Fruit fly (Drosophila melanogaster): Measurements from ENCODE around the gene CG7025.

The CG7025 gene

dm6 chr2L:7690449-7690848 is 2.0 kb downstream of the CG7025 start:
- TF ChIP-seq noc (tag; optimal IDR thresholded peaks at IDR 0.05), result no peak

dm6 chr2L:7685290-7685689 is 7.2 kb downstream of the CG7025 start:
- peak; percentile 51 for TF ChIP-seq noc (tag; optimal IDR thresholded peaks at IDR 0.05)

dm6 chr2L:7680298-7680697 is 12.2 kb downstream of the CG7025 start:
- no peak for TF ChIP-seq noc (tag; optimal IDR thresholded peaks at IDR 0.05)

dm6 chr2L:7678095-7678784 is 14.2 kb downstream of the CG7025 start:
- peak; percentile 33 for TF ChIP-seq noc (tag; optimal IDR thresholded peaks at IDR 0.05)

- TF ChIP-seq noc (tag; optimal IDR thresholded peaks at IDR 0.05), result no peak
Observed at dm6 chr2L:7676982-7677381, 15.5 kb downstream of the CG7025 start.

- TF ChIP-seq noc (tag; optimal IDR thresholded peaks at IDR 0.05), result no peak
Observed at dm6 chr2L:7675754-7676178, 16.7 kb downstream of the CG7025 start.

- no peak for TF ChIP-seq noc (tag; optimal IDR thresholded peaks at IDR 0.05)
Observed at dm6 chr2L:7675028-7675749, 17.3 kb downstream of the CG7025 start, which contains the start of gene Slob. TSS of gene Slob (minus strand) at chr2L:7675078.

- no peak for TF ChIP-seq noc (tag; optimal IDR thresholded peaks at IDR 0.05)
Observed at dm6 chr2L:7665747-7666146, 26.7 kb downstream of the CG7025 start, which contains the start of gene Myo28B1. TSS of gene Myo28B1 (plus strand) at chr2L:7666047.

dm6 chr2L:7660087-7660486 is 32.4 kb downstream of the CG7025 start:
- no peak for TF ChIP-seq noc (tag; optimal IDR thresholded peaks at IDR 0.05)

- TF ChIP-seq noc (tag; optimal IDR thresholded peaks at IDR 0.05), result no peak
Observed at dm6 chr2L:7659561-7659960, 32.9 kb downstream of the CG7025 start.

dm6 chr2L:7641606-7642190 is 50.8 kb downstream of the CG7025 start:
- TF ChIP-seq noc (tag; optimal IDR thresholded peaks at IDR 0.05), result no peak

Data from whole organism, larva.